Fruit fly (Drosophila melanogaster) whole organism, wandering third instar larva: ENCODE measurements around the gene CG8671.
A peak's percentile ranks its signal among the peaks of the same experiment; 100 is the strongest.

Experiments used
- Abd-B ChIP-seq: fragments of >200 bp; optimal IDR thresholded peaks from 2 replicates; lab custom pipeline; 2017; ENCODE audit warnings: missing biosample characterization, missing genetic modification characterization
- CG32264 ChIP-seq: fragments of 200-800 bp; sonication (Bioruptor generic); optimal IDR thresholded peaks from 2 replicates; lab custom pipeline; 2016; ENCODE audit warnings: missing biosample characterization, missing genetic modification characterization
- CG9705 ChIP-seq: fragments of 200-800 bp; sonication (Bioruptor generic); optimal IDR thresholded peaks from 2 replicates; lab custom pipeline; 2018; ENCODE audit warnings: missing biosample characterization, mild to moderate bottlenecking, missing genetic modification characterization
- CrebA ChIP-seq: fragments of 200-800 bp; sonication (Bioruptor generic); optimal IDR thresholded peaks from 2 replicates; lab custom pipeline; 2016; ENCODE audit warnings: missing biosample characterization, mild to moderate bottlenecking, missing genetic modification characterization, borderline replicate concordance
- Dfd ChIP-seq: fragments of >200 bp; optimal IDR thresholded peaks from 2 replicates; lab custom pipeline; 2017; ENCODE audit warnings: missing biosample characterization, missing genetic modification characterization
- Dif ChIP-seq: fragments of 200-275, 200-300 bp; sonication (Bioruptor generic); optimal IDR thresholded peaks from 2 replicates; lab custom pipeline; 2018; ENCODE audit warnings: missing biosample characterization, missing genetic modification characterization; ENCODE audit not compliant: partially characterized antibody
- GATAd ChIP-seq: sonication (Bioruptor generic); optimal IDR thresholded peaks from 2 replicates; lab custom pipeline; 2016; ENCODE audit warnings: missing biosample characterization, missing genetic modification characterization
- HLH106 ChIP-seq: fragments of 200-800 bp; optimal IDR thresholded peaks from 3 replicates; lab custom pipeline; 2019; ENCODE audit warnings: missing biosample characterization, mild to moderate bottlenecking, missing genetic modification characterization, moderate library complexity
- Hnf4 ChIP-seq: fragments of 200-800 bp; sonication (Bioruptor generic); optimal IDR thresholded peaks from 2 replicates; lab custom pipeline; 2016; ENCODE audit warnings: missing biosample characterization, mild to moderate bottlenecking, missing genetic modification characterization
- Hr78 ChIP-seq: fragments of >200 bp; optimal IDR thresholded peaks from 2 replicates; lab custom pipeline; 2017; ENCODE audit warnings: missing biosample characterization, missing genetic modification characterization
- Hr83 ChIP-seq: fragments of 200-300 bp; sonication (Bioruptor generic); optimal IDR thresholded peaks from 2 replicates; lab custom pipeline; 2016; ENCODE audit warnings: missing biosample characterization, mild to moderate bottlenecking, missing genetic modification characterization, moderate library complexity; ENCODE audit not compliant: poor library complexity, severe bottlenecking
- Jra ChIP-seq: sonication (Bioruptor generic); optimal IDR thresholded peaks from 2 replicates; lab custom pipeline; 2016; ENCODE audit warnings: missing biosample characterization, missing genetic modification characterization
- Mio ChIP-seq: sonication (Bioruptor generic); optimal IDR thresholded peaks from 2 replicates; lab custom pipeline; 2016; ENCODE audit warnings: missing biosample characterization, missing genetic modification characterization
- Myc ChIP-seq: fragments of >200 bp; optimal IDR thresholded peaks from 2 replicates; lab custom pipeline; 2017
- N ChIP-seq: fragments of >200 bp; optimal IDR thresholded peaks from 2 replicates; lab custom pipeline; 2018; ENCODE audit warnings: missing biosample characterization, missing external identifiers, missing genetic modification characterization
- OdsH ChIP-seq: fragments of 200-800 bp; sonication (Bioruptor generic); optimal IDR thresholded peaks from 2 replicates; lab custom pipeline; 2016; ENCODE audit warnings: missing biosample characterization, mild to moderate bottlenecking, missing genetic modification characterization
- Rel ChIP-seq, 2 experiments: fragments of 200-800 bp; sonication (Bioruptor generic) in 1 of 2; optimal IDR thresholded peaks; 2 replicates in 1 of 2; 3 replicates in 1 of 2; lab custom pipeline; 2016 to 2019; ENCODE audit warnings: mild to moderate bottlenecking in 2 of 2, missing biosample characterization in 2 of 2, missing genetic modification characterization in 2 of 2, moderate library complexity in 1 of 2
- Sp1 ChIP-seq: fragments of 200-800 bp; sonication (Bioruptor generic); optimal IDR thresholded peaks from 3 replicates; lab custom pipeline; 2019; ENCODE audit warnings: missing biosample characterization, mild to moderate bottlenecking, missing genetic modification characterization, moderate library complexity
- Vsx2 ChIP-seq: fragments of 200-300, 225-300 bp; sonication (Bioruptor generic); optimal IDR thresholded peaks from 2 replicates; lab custom pipeline; 2018; ENCODE audit warnings: missing biosample characterization, missing genetic modification characterization; ENCODE audit not compliant: partially characterized antibody
- br ChIP-seq: fragments of 200-800 bp; sonication (Bioruptor generic); optimal IDR thresholded peaks from 2 replicates; lab custom pipeline; 2016; ENCODE audit warnings: missing biosample characterization, missing genetic modification characterization
- brk ChIP-seq: fragments of 200-800 bp; sonication (Bioruptor generic); optimal IDR thresholded peaks from 2 replicates; lab custom pipeline; 2016; ENCODE audit warnings: missing biosample characterization, mild to moderate bottlenecking, missing genetic modification characterization
- dl ChIP-seq, 2 experiments: fragments of 175-275, 200-275 bp in 1 of 2; fragments of 200-275 bp in 1 of 2; sonication (Bioruptor generic); optimal IDR thresholded peaks; lab custom pipeline; 2018; ENCODE audit warnings: mild to moderate bottlenecking in 2 of 2, missing biosample characterization in 2 of 2, missing genetic modification characterization in 2 of 2, moderate library complexity in 2 of 2; ENCODE audit not compliant: partially characterized antibody in 2 of 2, insufficient read depth in 1 of 2
- dmrt93B ChIP-seq: fragments of 200-800 bp; sonication (Bioruptor generic); optimal IDR thresholded peaks from 2 replicates; lab custom pipeline; 2018; ENCODE audit warnings: missing biosample characterization, mild to moderate bottlenecking, missing genetic modification characterization
- dsf ChIP-seq: sonication (Bioruptor generic); optimal IDR thresholded peaks from 2 replicates; lab custom pipeline; 2016; ENCODE audit warnings: missing biosample characterization, missing genetic modification characterization, borderline replicate concordance
- ey ChIP-seq: fragments of 200-800 bp; sonication (Bioruptor generic); optimal IDR thresholded peaks from 2 replicates; lab custom pipeline; 2016; ENCODE audit warnings: missing biosample characterization, missing genetic modification characterization
- foxo ChIP-seq, 2 experiments: fragments of 200-800 bp; sonication (Bioruptor generic); optimal IDR thresholded peaks; 2 replicates in 1 of 2; 3 replicates in 1 of 2; lab custom pipeline; 2016 to 2017; ENCODE audit warnings: missing biosample characterization in 2 of 2, missing genetic modification characterization in 2 of 2
- fru ChIP-seq: fragments of 200-800 bp; sonication (Bioruptor generic); optimal IDR thresholded peaks from 3 replicates; lab custom pipeline; 2016; ENCODE audit warnings: missing biosample characterization, mild to moderate bottlenecking, missing genetic modification characterization
- h ChIP-seq: fragments of 200-800 bp; sonication (Bioruptor generic); optimal IDR thresholded peaks from 3 replicates; lab custom pipeline; 2016; ENCODE audit warnings: missing biosample characterization, mild to moderate bottlenecking, missing genetic modification characterization
- jim ChIP-seq: fragments of 175-275, 200-325 bp; sonication (Bioruptor generic); optimal IDR thresholded peaks from 2 replicates; lab custom pipeline; 2016; ENCODE audit warnings: missing biosample characterization, mild to moderate bottlenecking, missing genetic modification characterization
- lola ChIP-seq: fragments of >200 bp; optimal IDR thresholded peaks from 2 replicates; lab custom pipeline; 2017; ENCODE audit warnings: missing biosample characterization, missing genetic modification characterization
- pan ChIP-seq: fragments of >200 bp; optimal IDR thresholded peaks from 2 replicates; lab custom pipeline; 2017
- psq ChIP-seq: fragments of 200-800 bp; sonication (Bioruptor generic); optimal IDR thresholded peaks from 3 replicates; lab custom pipeline; 2017; ENCODE audit warnings: missing biosample characterization, mild to moderate bottlenecking, missing genetic modification characterization, moderate library complexity
- rgr ChIP-seq: fragments of 200-800 bp; sonication (Bioruptor generic); optimal IDR thresholded peaks from 3 replicates; lab custom pipeline; 2016; ENCODE audit warnings: missing biosample characterization, mild to moderate bottlenecking, missing genetic modification characterization
- sage ChIP-seq: fragments of 200-800 bp; sonication (Bioruptor generic); optimal IDR thresholded peaks from 2 replicates; lab custom pipeline; 2016; ENCODE audit warnings: missing biosample characterization, mild to moderate bottlenecking, missing genetic modification characterization
- sv ChIP-seq: fragments of 200-800 bp; sonication (Bioruptor generic); optimal IDR thresholded peaks from 3 replicates; lab custom pipeline; 2016; ENCODE audit warnings: missing biosample characterization, missing genetic modification characterization
- tai ChIP-seq: sonication (Bioruptor generic); optimal IDR thresholded peaks from 2 replicates; lab custom pipeline; 2016; ENCODE audit warnings: missing biosample characterization, missing genetic modification characterization
- usp ChIP-seq: fragments of >200 bp; optimal IDR thresholded peaks from 2 replicates; lab custom pipeline; 2017; ENCODE audit warnings: missing biosample characterization, missing genetic modification characterization
- woc ChIP-seq: sonication (Bioruptor generic); optimal IDR thresholded peaks from 2 replicates; lab custom pipeline; 2016; ENCODE audit warnings: missing biosample characterization, mild to moderate bottlenecking, missing genetic modification characterization

CG8671 gene

DNA sequence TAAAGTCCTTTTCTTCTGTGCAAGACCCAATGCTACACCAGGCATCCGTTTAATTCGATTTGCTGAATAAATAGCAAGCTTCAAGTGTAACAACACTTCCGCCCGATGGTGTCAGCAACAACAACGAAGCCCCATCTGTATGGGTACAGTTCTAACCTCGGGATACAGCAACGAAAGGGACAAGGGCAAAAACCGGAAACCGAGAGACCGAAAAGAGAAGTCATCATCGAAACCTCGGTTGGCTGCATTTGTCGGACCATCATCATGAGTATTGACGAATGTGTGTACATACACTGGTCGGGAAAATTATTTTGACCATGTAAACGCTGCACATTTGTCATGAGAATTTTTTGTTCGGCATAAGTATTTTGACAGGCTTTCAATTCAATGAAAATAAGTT lies 13.9 kb upstream of the CG8671 start:
- TF ChIP-seq ey (GFP tag; lab: Kevin White, UChicago) (no peak), Rel (GFP tag; optimal IDR thresholded peaks at IDR 0.05; lab: Kevin White, UChicago) (no peak), Rel (tag; optimal IDR thresholded peaks at IDR 0.05; lab: Kevin White, UChicago) (no peak), Vsx2 (peak; percentile 39), Dif (GFP tag; lab: Kevin White, UChicago) (peak; percentile 57)

DNA sequence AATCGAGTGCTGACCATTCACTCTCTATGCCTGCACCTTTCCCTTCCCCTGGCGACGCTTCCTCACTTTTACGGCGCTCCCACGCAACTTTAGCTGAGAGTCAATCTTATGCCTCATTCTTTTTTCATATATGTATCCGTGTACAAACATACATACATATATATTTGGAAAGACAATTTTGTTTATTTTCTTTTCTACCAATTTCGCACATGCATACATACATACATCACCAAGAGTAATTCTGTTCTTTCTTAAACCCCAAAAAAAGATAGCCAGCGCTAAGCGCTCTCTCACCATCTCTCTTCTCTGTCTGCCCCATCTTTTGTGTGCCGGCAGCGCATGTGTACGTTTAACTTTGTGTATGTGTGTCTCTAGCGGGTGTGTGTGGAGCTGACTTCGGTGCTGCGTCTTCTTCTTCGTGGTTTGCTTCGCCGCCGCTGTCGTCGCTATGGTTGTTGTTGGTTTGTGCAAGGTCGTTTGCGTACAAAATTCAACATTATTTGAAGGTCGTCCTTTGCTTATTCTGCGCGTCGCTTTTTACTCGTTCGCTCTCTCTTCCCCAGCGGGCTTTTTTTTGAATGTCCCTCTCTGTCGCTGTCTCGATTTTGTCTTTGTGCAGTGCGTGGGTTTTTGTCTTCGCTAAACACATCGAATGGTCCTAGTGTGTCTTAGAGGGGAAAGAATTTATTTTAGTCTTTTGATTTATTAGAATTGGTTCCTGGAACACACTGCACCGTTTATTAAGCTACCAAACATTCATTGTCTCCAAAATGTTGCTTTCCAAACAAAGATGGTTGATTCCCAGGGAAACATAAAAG lies 12.0 kb upstream of the CG8671 start:
- TF ChIP-seq N (no peak), GATAd (GFP tag; lab: Kevin White, UChicago) (no peak), Vsx2 (peak; percentile 45), CG32264 (peak; percentile 11), fru (GFP tag; lab: Kevin White, UChicago) (peak; percentile 9), psq (peak; percentile 97), sage (GFP tag; lab: Kevin White, UChicago) (peak; percentile 77), pan (lab: Kevin White, UChicago) (no peak), br (GFP tag; lab: Kevin White, UChicago) (peak; percentile 15), HLH106 (no peak), Mio (peak; percentile 75), lola (GFP tag; lab: Kevin White, UChicago) (no peak), sv (GFP tag; lab: Kevin White, UChicago) (no peak), usp (GFP tag; lab: Kevin White, UChicago) (no peak), OdsH (GFP tag; lab: Kevin White, UChicago) (peak; percentile 9), Jra (GFP tag; lab: Kevin White, UChicago) (peak; percentile 70), CrebA (GFP tag; lab: Kevin White, UChicago) (peak; percentile 85), Dfd (GFP tag; lab: Kevin White, UChicago) (no peak), Hnf4 (GFP tag; lab: Kevin White, UChicago) (peak; percentile 2), dsf (GFP tag; lab: Kevin White, UChicago) (no peak), tai (GFP tag; lab: Kevin White, UChicago) (peak; percentile 59), jim (GFP tag; lab: Kevin White, UChicago) (peak; percentile 25), woc (peak; percentile 14), ey (GFP tag; lab: Kevin White, UChicago) (no peak), Dif (GFP tag; lab: Kevin White, UChicago) (peak; percentile 82), dl (GFP tag; optimal IDR thresholded peaks at IDR 0.05; lab: Kevin White, UChicago; ENCODE audit: insufficient read depth in 1 of 2, partially characterized antibody in 2 of 2) (peak; percentile 77 to 80), Myc (lab: Kevin White, UChicago) (no peak), CG9705 (GFP tag; lab: Kevin White, UChicago) (no peak), dmrt93B (GFP tag; lab: Kevin White, UChicago) (no peak), rgr (peak; percentile 6), brk (GFP tag; lab: Kevin White, UChicago) (peak; percentile 58), Sp1 (no peak), foxo (GFP tag; optimal IDR thresholded peaks at IDR 0.05; lab: Kevin White, UChicago) (peak in 1 of 2 experiments; percentile 83), Rel (GFP tag; optimal IDR thresholded peaks at IDR 0.05; lab: Kevin White, UChicago) (peak; percentile 23), Rel (tag; optimal IDR thresholded peaks at IDR 0.05; lab: Kevin White, UChicago) (peak; percentile 51), Hr83 (GFP tag; lab: Kevin White, UChicago) (peak; percentile 79), Abd-B (GFP tag; lab: Kevin White, UChicago) (no peak), h (peak; percentile 38), Hr78 (GFP tag; lab: Kevin White, UChicago) (peak; percentile 17)
